Worm (Caenorhabditis elegans) whole organism, L2 larva: ENCODE data around the gene acp-1.
A peak's percentile ranks its signal among the peaks of the same experiment; 100 is the strongest.

Experiments
- C34F6.9 ChIP-seq: fragments of 150-350 bp; optimal IDR thresholded peaks from 2 replicates; lab custom pipeline; 2014; ENCODE audit warnings: missing biosample characterization, missing genetic modification characterization
- F13H6.1 ChIP-seq: sonication (generic microtip); optimal IDR thresholded peaks from 2 replicates; lab custom pipeline; 2016; ENCODE audit warnings: missing genetic modification characterization, missing compliant biosample characterization
- R02D3.7 ChIP-seq: fragments of 150-350 bp; optimal IDR thresholded peaks from 2 replicates; lab custom pipeline; 2014; ENCODE audit warnings: missing biosample characterization, missing genetic modification characterization
- Y55F3AM.14 ChIP-seq: fragments of 200-800 bp; sonication (Bioruptor generic); optimal IDR thresholded peaks from 2 replicates; lab custom pipeline; 2018; ENCODE audit warnings: mild to moderate bottlenecking, missing genetic modification characterization, missing compliant biosample characterization
- ZK546.5 ChIP-seq: sonication (generic microtip); optimal IDR thresholded peaks from 2 replicates; lab custom pipeline; 2017; ENCODE audit warnings: missing biosample characterization, missing genetic modification characterization
- alr-1 ChIP-seq: fragments of 150-350 bp; optimal IDR thresholded peaks from 2 replicates; lab custom pipeline; 2014; ENCODE audit warnings: missing biosample characterization, missing genetic modification characterization
- aly-2 ChIP-seq: fragments of 150-350 bp; optimal IDR thresholded peaks from 2 replicates; lab custom pipeline; 2014; ENCODE audit warnings: missing biosample characterization, missing genetic modification characterization
- ama-1 ChIP-seq: fragments of 150-350 bp; optimal IDR thresholded peaks from 2 replicates; lab custom pipeline; 2018; ENCODE audit warnings: inconsistent platforms
- blmp-1 ChIP-seq: sonication (generic microtip); optimal IDR thresholded peaks from 2 replicates; lab custom pipeline; 2017; ENCODE audit warnings: missing genetic modification characterization, mild to moderate bottlenecking, missing compliant biosample characterization, antibody characterized with exemption, moderate library complexity; ENCODE audit not compliant: insufficient read depth
- ceh-16 ChIP-seq: fragments of 150-350 bp; optimal IDR thresholded peaks from 2 replicates; lab custom pipeline; 2014; ENCODE audit warnings: missing biosample characterization, missing genetic modification characterization
- ceh-82 ChIP-seq: fragments of 150-350 bp; optimal IDR thresholded peaks from 2 replicates; lab custom pipeline; 2014; ENCODE audit warnings: missing biosample characterization, missing genetic modification characterization
- crh-2 ChIP-seq: sonication (generic microtip); optimal IDR thresholded peaks from 2 replicates; lab custom pipeline; 2017; ENCODE audit warnings: missing biosample characterization, missing genetic modification characterization
- egl-27 ChIP-seq: sonication (generic microtip); optimal IDR thresholded peaks from 3 replicates; lab custom pipeline; 2017; ENCODE audit warnings: missing biosample characterization, missing genetic modification reagents, missing genetic modification characterization
- elt-3 ChIP-seq: sonication (generic microtip); optimal IDR thresholded peaks from 2 replicates; lab custom pipeline; 2017; ENCODE audit warnings: missing biosample characterization, missing genetic modification characterization
- fos-1 ChIP-seq: fragments of 150-350 bp; optimal IDR thresholded peaks from 2 replicates; lab custom pipeline; 2014; ENCODE audit warnings: missing biosample characterization, missing genetic modification characterization
- lin-11 ChIP-seq: fragments of 150-350 bp; sonication (generic microtip); optimal IDR thresholded peaks from 2 replicates; lab custom pipeline; 2014; ENCODE audit warnings: missing biosample characterization, missing genetic modification characterization, inconsistent platforms, mixed read lengths
- lin-13 ChIP-seq: fragments of 150-350 bp; optimal IDR thresholded peaks from 2 replicates; lab custom pipeline; 2014; ENCODE audit warnings: missing biosample characterization, missing genetic modification reagents, missing genetic modification characterization
- lin-39 ChIP-seq: fragments of 150-350 bp; optimal IDR thresholded peaks from 2 replicates; lab custom pipeline; 2014; ENCODE audit warnings: missing biosample characterization, missing genetic modification reagents, missing genetic modification characterization
- lsy-2 ChIP-seq, 2 experiments: fragments of 150-350 bp in 1 of 2; sonication (generic microtip) in 1 of 2; optimal IDR thresholded peaks; 2 replicates each; lab custom pipeline; 2014 to 2017; ENCODE audit warnings: missing biosample characterization in 2 of 2, missing genetic modification characterization in 2 of 2
- mab-5 ChIP-seq: fragments of 150-350 bp; optimal IDR thresholded peaks from 2 replicates; lab custom pipeline; 2014; ENCODE audit warnings: missing biosample characterization, missing genetic modification characterization
- mbf-1 ChIP-seq: sonication (generic microtip); optimal IDR thresholded peaks from 2 replicates; lab custom pipeline; 2017; ENCODE audit warnings: missing biosample characterization, missing genetic modification characterization
- nhr-11 ChIP-seq: fragments of 150-350 bp; optimal IDR thresholded peaks from 2 replicates; lab custom pipeline; 2014; ENCODE audit warnings: missing biosample characterization, missing genetic modification characterization
- nhr-129 ChIP-seq: fragments of 150-350 bp; optimal IDR thresholded peaks from 2 replicates; lab custom pipeline; 2014; ENCODE audit warnings: missing biosample characterization, missing genetic modification characterization
- nhr-21 ChIP-seq: fragments of 150-350 bp; optimal IDR thresholded peaks from 2 replicates; lab custom pipeline; 2014; ENCODE audit warnings: missing biosample characterization, missing genetic modification characterization
- nhr-237 ChIP-seq: fragments of 150-350 bp; optimal IDR thresholded peaks from 2 replicates; lab custom pipeline; 2014; ENCODE audit warnings: missing biosample characterization, missing genetic modification characterization
- nhr-25 ChIP-seq: fragments of 150-350 bp; sonication (generic microtip); optimal IDR thresholded peaks from 3 replicates; lab custom pipeline; 2014; ENCODE audit warnings: missing biosample characterization, missing genetic modification characterization
- skn-1 ChIP-seq: sonication (generic microtip); optimal IDR thresholded peaks from 2 replicates; lab custom pipeline; 2017; ENCODE audit warnings: missing biosample characterization, missing genetic modification characterization
- sma-3 ChIP-seq: sonication (generic microtip); optimal IDR thresholded peaks from 2 replicates; lab custom pipeline; 2016; ENCODE audit warnings: missing genetic modification reagents, missing genetic modification characterization, missing compliant biosample characterization
- sma-9 ChIP-seq, 2 experiments: fragments of 150-350 bp in 1 of 2; sonication (generic microtip) in 1 of 2; optimal IDR thresholded peaks; 2 replicates each; lab custom pipeline; 2014 to 2016; ENCODE audit warnings: missing genetic modification characterization in 2 of 2, mild to moderate bottlenecking in 1 of 2, missing biosample characterization in 1 of 2, missing compliant biosample characterization in 1 of 2, missing genetic modification reagents in 1 of 2, moderate library complexity in 1 of 2
- snpc-4 ChIP-seq: fragments of 150-350 bp; optimal IDR thresholded peaks from 2 replicates; lab custom pipeline; 2014; ENCODE audit warnings: missing biosample characterization, missing genetic modification characterization
- unc-39 ChIP-seq: fragments of 150-350 bp; optimal IDR thresholded peaks from 2 replicates; lab custom pipeline; 2014; ENCODE audit warnings: missing biosample characterization, missing genetic modification characterization
- unc-55 ChIP-seq: fragments of 150-350 bp; sonication (generic microtip); optimal IDR thresholded peaks from 3 replicates; lab custom pipeline; 2014; ENCODE audit warnings: missing biosample characterization, missing genetic modification reagents, missing genetic modification characterization
- zag-1 ChIP-seq: fragments of 150-350 bp; optimal IDR thresholded peaks from 2 replicates; lab custom pipeline; 2014; ENCODE audit warnings: missing biosample characterization, missing genetic modification characterization
- ztf-1 ChIP-seq: fragments of 200-800 bp; sonication (Bioruptor generic); conservative IDR thresholded peaks from 2 replicates; pipeline ENCODE4 v1.3.6; 2022; ENCODE audit warnings: missing genetic modification characterization, missing compliant biosample characterization
- ztf-11 ChIP-seq: sonication (generic microtip); optimal IDR thresholded peaks from 2 replicates; lab custom pipeline; 2017; ENCODE audit warnings: missing biosample characterization, missing genetic modification characterization
- ztf-4 ChIP-seq: fragments of 150-350 bp; optimal IDR thresholded peaks from 2 replicates; lab custom pipeline; 2014; ENCODE audit warnings: missing biosample characterization, missing genetic modification characterization

acp-1 gene

DNA sequence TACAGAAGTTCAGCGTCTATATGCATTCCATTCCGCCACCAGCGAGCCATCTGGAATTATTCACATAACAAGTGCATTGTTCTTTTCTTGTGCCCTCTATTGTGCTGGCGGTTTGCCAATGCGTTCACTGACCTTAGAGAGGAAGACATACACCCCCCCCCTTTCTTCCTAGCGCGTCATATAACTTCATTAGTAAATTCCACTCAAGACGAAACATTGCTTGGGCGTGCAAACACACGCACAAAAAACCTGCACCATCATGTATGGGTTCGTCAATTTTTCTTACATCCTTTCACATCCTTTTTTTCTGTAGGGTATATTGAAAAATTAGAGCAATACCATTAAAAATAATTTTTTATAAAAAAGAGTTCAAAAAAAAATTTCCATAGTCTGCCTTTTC is 33.7 kb downstream of the acp-1 start, which contains the start of gene ZK816.1:
TSS of gene ZK816.1 (plus strand) at position 187 of the 400 bp plus-strand sequence.
- TF ChIP-seq crh-2 (tag; lab: Kevin White, UChicago) (no peak), nhr-11 (tag; lab: Kevin White, UChicago) (no peak), lin-39 (tag; lab: Kevin White, UChicago) (no peak), ZK546.5 (no peak), skn-1 (no peak), snpc-4 (tag; lab: Kevin White, UChicago) (no peak), zag-1 (no peak), ztf-4 (tag; lab: Kevin White, UChicago) (no peak), R02D3.7 (tag; lab: Kevin White, UChicago) (no peak), aly-2 (tag; lab: Kevin White, UChicago) (no peak), blmp-1 (tag; lab: Kevin White, UChicago) (no peak), fos-1 (tag; lab: Kevin White, UChicago) (no peak), C34F6.9 (tag; lab: Kevin White, UChicago) (no peak)

DNA sequence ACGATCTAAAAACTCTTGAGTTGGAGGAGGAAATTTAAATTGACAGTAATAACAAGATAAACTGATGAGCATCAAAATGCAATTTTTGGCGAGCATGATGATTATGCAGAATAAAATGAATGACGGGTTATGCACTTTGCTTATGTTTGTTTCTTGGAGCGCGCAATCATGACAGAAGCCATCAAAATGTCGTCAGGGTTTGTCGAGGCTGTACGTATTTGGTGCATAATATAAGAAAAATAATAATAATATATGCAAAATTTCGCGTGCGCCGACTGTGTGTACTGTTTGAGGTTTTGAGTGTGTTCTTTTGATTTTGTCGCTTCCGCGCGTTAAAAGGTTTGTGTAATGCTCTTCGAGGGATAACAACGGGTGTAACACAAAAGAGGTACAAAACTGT is 35.0 kb downstream of the acp-1 start, which contains the start of gene nspg-4:
TSS of gene nspg-4 (minus strand) at position 101 of the 400 bp plus-strand sequence.
- TF ChIP-seq nhr-129 (tag; lab: Kevin White, UChicago) (no peak), ZK546.5 (no peak), R02D3.7 (tag; lab: Kevin White, UChicago) (no peak), ceh-82 (no peak), blmp-1 (tag; lab: Kevin White, UChicago) (no peak), ama-1 (lab: Kevin White, UChicago) (no peak), egl-27 (tag; lab: Kevin White, UChicago) (no peak), snpc-4 (tag; lab: Kevin White, UChicago) (no peak), elt-3 (tag; lab: Kevin White, UChicago) (no peak), lin-13 (no peak), mab-5 (tag; lab: Kevin White, UChicago) (no peak), Y55F3AM.14 (GFP tag; lab: Kevin White, UChicago) (no peak), alr-1 (no peak), nhr-237 (tag; lab: Kevin White, UChicago) (no peak), lin-11 (no peak), lsy-2 (tag; optimal IDR thresholded peaks at IDR 0.05; lab: Kevin White, UChicago) (no peak)

DNA sequence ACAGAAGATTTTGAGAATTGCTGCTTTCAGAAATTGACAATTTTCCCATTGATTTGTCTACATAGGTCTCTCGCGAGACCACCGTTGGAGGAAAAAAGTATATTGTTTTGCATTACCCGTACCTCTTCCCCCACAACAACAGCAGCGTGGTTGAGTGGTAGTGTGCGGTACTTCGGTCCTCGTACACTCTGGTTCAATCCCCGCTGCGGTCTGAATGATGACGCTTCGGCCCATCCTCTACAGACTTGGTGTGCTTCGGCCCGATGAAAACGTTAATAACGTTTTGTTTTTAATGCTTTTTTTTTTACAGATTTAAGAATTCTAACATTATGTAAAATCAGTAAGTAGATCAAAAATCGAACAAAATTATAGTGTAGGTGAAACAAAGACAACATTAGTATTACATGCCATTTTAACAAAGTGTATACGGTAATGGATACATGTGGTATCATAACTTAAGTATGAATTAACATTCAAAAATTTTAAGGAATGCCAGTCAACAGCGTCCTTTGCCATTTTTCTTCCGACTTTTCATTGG is 37.3 kb downstream of the acp-1 start, which contains the start of gene ZK816.3:
TSS of gene ZK816.3 (plus strand) at position 488 of the 538 bp plus-strand sequence.
- TF ChIP-seq elt-3 (tag; lab: Kevin White, UChicago) (no peak), ztf-1 (no peak), crh-2 (tag; lab: Kevin White, UChicago) (peak; percentile 12), F13H6.1 (tag; lab: Kevin White, UChicago) (no peak), mbf-1 (tag; lab: Kevin White, UChicago) (no peak), sma-3 (GFP tag; lab: Kevin White, UChicago) (peak; percentile 38), ztf-11 (tag; lab: Kevin White, UChicago) (no peak), lin-11 (peak; percentile 0), unc-55 (GFP tag; lab: Kevin White, UChicago) (peak; percentile 31), nhr-237 (tag; lab: Kevin White, UChicago) (no peak), lin-13 (peak; percentile 13), lin-39 (tag; lab: Kevin White, UChicago) (no peak), sma-9 (GFP tag; optimal IDR thresholded peaks at IDR 0.05; lab: Kevin White, UChicago) (peak; percentile 33), sma-9 (tag; optimal IDR thresholded peaks at IDR 0.05; lab: Kevin White, UChicago) (no peak), ceh-16 (no peak), nhr-129 (tag; lab: Kevin White, UChicago) (peak; percentile 56), snpc-4 (tag; lab: Kevin White, UChicago) (no peak), mab-5 (tag; lab: Kevin White, UChicago) (no peak), fos-1 (tag; lab: Kevin White, UChicago) (peak; percentile 41), unc-39 (tag; lab: Kevin White, UChicago) (no peak), nhr-21 (tag; lab: Kevin White, UChicago) (peak; percentile 14)

DNA sequence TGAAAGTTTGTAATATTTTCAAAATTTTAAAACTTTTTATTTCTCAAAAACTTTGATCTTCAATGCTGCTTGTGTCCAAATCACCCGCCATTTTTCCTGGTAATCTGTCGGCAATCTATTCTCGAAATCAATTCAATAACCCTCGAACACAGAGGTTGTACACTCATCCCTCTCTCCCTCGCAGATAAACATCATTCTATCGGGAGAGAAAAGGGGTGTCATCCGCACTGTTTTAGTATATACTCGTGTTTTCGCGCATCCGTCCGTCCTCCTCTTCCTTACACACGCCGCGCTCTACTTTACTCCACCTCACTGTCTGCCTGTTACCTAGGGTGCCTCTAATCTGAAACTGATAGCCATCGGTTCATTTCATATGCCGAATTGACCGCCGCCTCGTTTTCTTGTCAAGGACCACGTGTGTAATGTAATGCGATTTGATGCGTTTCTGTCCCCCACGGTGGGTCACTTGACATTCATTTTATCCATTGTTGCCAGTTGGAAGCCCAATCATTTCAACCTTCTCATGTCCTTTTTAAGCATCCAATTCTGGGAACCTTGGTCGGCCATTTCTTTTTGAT is 41.6 kb downstream of the acp-1 start:
- TF ChIP-seq ceh-16: peak; percentile 23
- peak; percentile 24 for TF ChIP-seq nhr-129 (tag; lab: Kevin White, UChicago)
- TF ChIP-seq sma-9 (GFP tag; optimal IDR thresholded peaks at IDR 0.05; lab: Kevin White, UChicago): peak; percentile 1
- no peak for TF ChIP-seq sma-9 (tag; optimal IDR thresholded peaks at IDR 0.05; lab: Kevin White, UChicago)
- peak; percentile 74 for TF ChIP-seq nhr-25 (tag; lab: Kevin White, UChicago)
- no peak for TF ChIP-seq lin-11
